Fruit fly (Drosophila melanogaster) whole organism, embryonic: ENCODE data around the gene Ero1L.

Experiments
- Asciz ChIP-seq: fragments of 200-800 bp; sonication (Bioruptor generic); optimal IDR thresholded peaks from 2 replicates; lab custom pipeline; 2017; ENCODE audit warnings: missing biosample characterization, mild to moderate bottlenecking, missing genetic modification characterization, missing genetic modification reagents
- Atf6 ChIP-seq: fragments of 200-800 bp; sonication (Bioruptor generic); IDR thresholded peaks from 2 replicates; pipeline ENCODE4 v1.3.6; 2022; ENCODE audit warnings: missing biosample characterization, missing genetic modification characterization
- BtbVII ChIP-seq: fragments of 200-800 bp; sonication (Bioruptor generic); optimal IDR thresholded peaks from 3 replicates; lab custom pipeline; 2017; ENCODE audit warnings: missing biosample characterization, mild to moderate bottlenecking, missing genetic modification characterization
- CG10209 ChIP-seq: fragments of 200-800 bp; sonication (Bioruptor generic); optimal IDR thresholded peaks from 3 replicates; lab custom pipeline; 2017; ENCODE audit warnings: missing biosample characterization, mild to moderate bottlenecking, missing genetic modification characterization, missing genetic modification reagents
- CG10565 ChIP-seq: fragments of 200-800 bp; sonication (Bioruptor generic); optimal IDR thresholded peaks from 3 replicates; lab custom pipeline; 2016; ENCODE audit warnings: missing biosample characterization, mild to moderate bottlenecking, missing genetic modification characterization
- CG12942 ChIP-seq: fragments of 200-800 bp; sonication (Bioruptor generic); optimal IDR thresholded peaks from 3 replicates; lab custom pipeline; 2016; ENCODE audit warnings: missing biosample characterization, missing genetic modification characterization
- CG13123 ChIP-seq: fragments of 200-800 bp; sonication (Bioruptor generic); optimal IDR thresholded peaks from 2 replicates; lab custom pipeline; 2016; ENCODE audit warnings: missing biosample characterization, missing genetic modification characterization
- CG13894 ChIP-seq: fragments of 200-800 bp; sonication (Bioruptor generic); optimal IDR thresholded peaks from 3 replicates; lab custom pipeline; 2018; ENCODE audit warnings: missing biosample characterization, mild to moderate bottlenecking, missing genetic modification characterization, moderate library complexity
- CG1647 ChIP-seq: fragments of 200-800 bp; sonication (Bioruptor generic); optimal IDR thresholded peaks from 3 replicates; lab custom pipeline; 2016; ENCODE audit warnings: missing biosample characterization, missing genetic modification characterization
- CG17186 ChIP-seq: fragments of 200-800 bp; sonication (Bioruptor generic); optimal IDR thresholded peaks from 3 replicates; lab custom pipeline; 2017; ENCODE audit warnings: missing biosample characterization, missing genetic modification reagents, missing genetic modification characterization
- CG18262 ChIP-seq: fragments of 200-800 bp; optimal IDR thresholded peaks from 3 replicates; lab custom pipeline; 2019; ENCODE audit warnings: missing biosample characterization, mild to moderate bottlenecking, missing genetic modification characterization, moderate library complexity
- CG1832 ChIP-seq: fragments of 200-800 bp; sonication (Bioruptor generic); optimal IDR thresholded peaks from 2 replicates; lab custom pipeline; 2017; ENCODE audit warnings: missing biosample characterization, mild to moderate bottlenecking, missing genetic modification characterization, inconsistent platforms
- CG2712 ChIP-seq: fragments of 200-800 bp; optimal IDR thresholded peaks from 3 replicates; lab custom pipeline; 2019; ENCODE audit warnings: missing biosample characterization, mild to moderate bottlenecking, missing genetic modification characterization, moderate library complexity
- CG2889 ChIP-seq: fragments of 200-800 bp; sonication (Bioruptor generic); IDR thresholded peaks from 3 replicates; pipeline ENCODE4 v1.3.6; 2022; ENCODE audit warnings: missing biosample characterization, missing genetic modification characterization
- CG31441 ChIP-seq: fragments of 200-800 bp; sonication (Bioruptor generic); IDR thresholded peaks from 2 replicates; pipeline ENCODE4 v1.3.6; 2022; ENCODE audit warnings: missing biosample characterization, missing genetic modification characterization
- CG32772 ChIP-seq: fragments of 200-800 bp; sonication (Bioruptor generic); IDR thresholded peaks from 2 replicates; pipeline ENCODE4 v1.3.6; 2022; ENCODE audit warnings: missing biosample characterization, missing genetic modification characterization
- CG3407 ChIP-seq: fragments of 200-800 bp; sonication (Bioruptor generic); optimal IDR thresholded peaks from 2 replicates; lab custom pipeline; 2018; ENCODE audit warnings: missing biosample characterization, mild to moderate bottlenecking, missing genetic modification characterization
- CG34376 ChIP-seq: fragments of 200-800 bp; sonication (Bioruptor generic); optimal IDR thresholded peaks from 2 replicates; lab custom pipeline; 2018; ENCODE audit warnings: missing biosample characterization, mild to moderate bottlenecking, missing genetic modification characterization
- CG4707 ChIP-seq: fragments of 200-800 bp; sonication (Bioruptor generic); optimal IDR thresholded peaks from 2 replicates; lab custom pipeline; 2018; ENCODE audit warnings: missing biosample characterization, mild to moderate bottlenecking, missing genetic modification characterization, moderate library complexity
- CG4820 ChIP-seq: fragments of 200-800 bp; sonication (Bioruptor generic); optimal IDR thresholded peaks from 3 replicates; lab custom pipeline; 2016; ENCODE audit warnings: missing biosample characterization, missing genetic modification characterization
- CG5245 ChIP-seq: fragments of 200-800 bp; sonication (Bioruptor generic); optimal IDR thresholded peaks from 3 replicates; lab custom pipeline; 2016; ENCODE audit warnings: missing biosample characterization, missing genetic modification characterization
- CG6813 ChIP-seq: fragments of 200-800 bp; sonication (Bioruptor generic); optimal IDR thresholded peaks from 2 replicates; lab custom pipeline; 2017; ENCODE audit warnings: missing biosample characterization, missing genetic modification characterization, mild to moderate bottlenecking, moderate library complexity, missing genetic modification reagents
- CG7987 ChIP-seq: fragments of 200-800 bp; sonication (Bioruptor generic); optimal IDR thresholded peaks from 2 replicates; lab custom pipeline; 2018; ENCODE audit warnings: missing biosample characterization, mild to moderate bottlenecking, missing genetic modification characterization, moderate library complexity
- CTCF ChIP-seq: fragments of 200-800 bp; sonication (Bioruptor generic); optimal IDR thresholded peaks from 2 replicates; lab custom pipeline; 2017; ENCODE audit warnings: missing biosample characterization, mild to moderate bottlenecking, missing genetic modification characterization, moderate library complexity
- Chrac-16 ChIP-seq: fragments of 200-800 bp; sonication (Bioruptor generic); optimal IDR thresholded peaks from 3 replicates; lab custom pipeline; 2016; ENCODE audit warnings: missing biosample characterization, missing genetic modification characterization
- CoRest ChIP-seq: fragments of 200-800 bp; sonication (Bioruptor generic); optimal IDR thresholded peaks from 3 replicates; lab custom pipeline; 2018; ENCODE audit warnings: missing biosample characterization, mild to moderate bottlenecking, missing genetic modification characterization, moderate library complexity
- CrebB ChIP-seq: fragments of 200-800 bp; sonication (Bioruptor generic); optimal IDR thresholded peaks from 3 replicates; lab custom pipeline; 2018; ENCODE audit warnings: missing biosample characterization, mild to moderate bottlenecking, missing genetic modification characterization
- Dek ChIP-seq: fragments of 200-800 bp; sonication (Bioruptor generic); optimal IDR thresholded peaks from 3 replicates; lab custom pipeline; 2019; ENCODE audit warnings: missing biosample characterization, mild to moderate bottlenecking, missing genetic modification characterization, moderate library complexity
- Dll ChIP-seq: fragments of 200-800 bp; sonication (Bioruptor generic); IDR thresholded peaks from 4 replicates; pipeline ENCODE4 v1.3.6; 2022; ENCODE audit warnings: missing biosample characterization, missing genetic modification characterization; ENCODE audit not compliant: partially characterized antibody
- Fer2 ChIP-seq: fragments of 200-800 bp; sonication (Bioruptor generic); optimal IDR thresholded peaks from 2 replicates; lab custom pipeline; 2018; ENCODE audit warnings: missing biosample characterization, mild to moderate bottlenecking, missing genetic modification characterization, moderate library complexity
- HmgD ChIP-seq: fragments of 200-800 bp; sonication (Bioruptor generic); optimal IDR thresholded peaks from 3 replicates; lab custom pipeline; 2016; ENCODE audit warnings: missing biosample characterization, missing genetic modification characterization
- Hr3 ChIP-seq: fragments of 200-800 bp; sonication (Bioruptor generic); optimal IDR thresholded peaks from 3 replicates; lab custom pipeline; 2016; ENCODE audit warnings: missing biosample characterization, missing genetic modification characterization
- Lpt ChIP-seq: fragments of >200 bp; optimal IDR thresholded peaks from 2 replicates; lab custom pipeline; 2018; ENCODE audit warnings: missing biosample characterization, missing genetic modification characterization
- MBD-R2 ChIP-seq: fragments of 200-800 bp; sonication (Bioruptor generic); IDR thresholded peaks from 2 replicates; pipeline ENCODE4 v1.3.6; 2022; ENCODE audit warnings: missing biosample characterization, missing genetic modification characterization
- Mad ChIP-seq: fragments of 200-800 bp; sonication (Bioruptor generic); optimal IDR thresholded peaks from 2 replicates; lab custom pipeline; 2016; ENCODE audit warnings: missing biosample characterization, missing genetic modification characterization
- Mrtf ChIP-seq: fragments of 200-800 bp; sonication (Bioruptor generic); IDR thresholded peaks from 3 replicates; pipeline ENCODE4 v1.3.6; 2022; ENCODE audit warnings: missing biosample characterization, missing genetic modification characterization
- Nf-YA ChIP-seq: fragments of 200-800 bp; sonication (Bioruptor generic); IDR thresholded peaks from 2 replicates; pipeline ENCODE4 v1.3.6; 2022; ENCODE audit warnings: missing biosample characterization, missing genetic modification characterization
- Spps ChIP-seq: fragments of 200-800 bp; sonication (Bioruptor generic); optimal IDR thresholded peaks from 2 replicates; lab custom pipeline; 2018; ENCODE audit warnings: missing biosample characterization, mild to moderate bottlenecking, missing genetic modification characterization
- Taf1 ChIP-seq: fragments of 200-800 bp; sonication (Bioruptor generic); IDR thresholded peaks from 2 replicates; pipeline ENCODE4 v1.3.6; 2022; ENCODE audit warnings: missing biosample characterization, missing genetic modification characterization
- Trl ChIP-seq, 3 experiments: fragments of >200 bp in 2 of 3; fragments of 200-800 bp in 1 of 3; sonication (Bioruptor generic) in 1 of 3; optimal IDR thresholded peaks; 2 replicates in 1 of 3; 3 replicates in 2 of 3; lab custom pipeline; 2016 to 2017; ENCODE audit warnings: missing biosample characterization in 1 of 3, missing genetic modification characterization in 1 of 3
- fd64A ChIP-seq: fragments of 200-800 bp; sonication (Bioruptor generic); optimal IDR thresholded peaks from 3 replicates; lab custom pipeline; 2018; ENCODE audit warnings: missing biosample characterization, mild to moderate bottlenecking, missing genetic modification characterization
- lilli ChIP-seq: fragments of 200-800 bp; sonication (Bioruptor generic); optimal IDR thresholded peaks from 3 replicates; lab custom pipeline; 2016; ENCODE audit warnings: missing biosample characterization, missing genetic modification characterization
- otp ChIP-seq: fragments of 200-800 bp; sonication (Bioruptor generic); IDR thresholded peaks from 3 replicates; pipeline ENCODE4, ENCODE4 v1.3.6; 2022; ENCODE audit warnings: missing biosample characterization, missing genetic modification characterization
- pita ChIP-seq: fragments of 200-800 bp; sonication (Bioruptor generic); optimal IDR thresholded peaks from 2 replicates; lab custom pipeline; 2017; ENCODE audit warnings: missing biosample characterization, mild to moderate bottlenecking, missing genetic modification characterization
- row ChIP-seq: fragments of 200-800 bp; sonication (Bioruptor generic); IDR thresholded peaks from 3 replicates; pipeline ENCODE4 v1.3.6; 2022; ENCODE audit warnings: missing biosample characterization, missing genetic modification characterization
- sens-2 ChIP-seq: fragments of 200-800 bp; sonication (Bioruptor generic); IDR thresholded peaks from 2 replicates; pipeline ENCODE4 v1.3.6; 2022; ENCODE audit warnings: missing biosample characterization, missing genetic modification characterization
- trh ChIP-seq: fragments of 200-800 bp; sonication (Bioruptor generic); optimal IDR thresholded peaks from 2 replicates; lab custom pipeline; 2016; ENCODE audit warnings: missing biosample characterization, missing genetic modification characterization
- tx ChIP-seq: fragments of 200-800 bp; sonication (Bioruptor generic); optimal IDR thresholded peaks from 2 replicates; lab custom pipeline; 2016; ENCODE audit warnings: missing biosample characterization, missing genetic modification characterization
- wor ChIP-seq: fragments of 200-800 bp; sonication (Bioruptor generic); IDR thresholded peaks from 2 replicates; pipeline ENCODE4 v1.3.6; 2022; ENCODE audit warnings: missing biosample characterization, missing genetic modification characterization
- zen2 ChIP-seq: fragments of 200-800 bp; sonication (Bioruptor generic); IDR thresholded peaks from 3 replicates; pipeline ENCODE4 v1.3.6; 2022; ENCODE audit warnings: missing biosample characterization, missing genetic modification characterization; ENCODE audit not compliant: partially characterized antibody

Gene Ero1L

dm6 chr3L:4138804-4139521 lies 31.2 kb upstream of the Ero1L start, which contains the start of the genes Rop and Ras64B (continued):
- TF ChIP-seq CoRest (tag; lab: Kevin White, UChicago) (peak; percentile 15), CG34376 (GFP tag; lab: Kevin White, UChicago) (peak; percentile 65), CG4707 (GFP tag; lab: Kevin White, UChicago) (no peak), Chrac-16 (no peak), Taf1 (GFP tag; lab: Robert Waterston, UW) (no peak), CG1832 (no peak), otp (GFP tag; lab: Robert Waterston, UW) (0 out of 3 replicates have a peak, but pooled peaks have one; percentile 10), CG2712 (peak; percentile 51), zen2 (GFP tag; lab: Robert Waterston, UW) (no peak; the same call in 1 of the 3 replicates), HmgD (GFP tag; lab: Kevin White, UChicago) (peak; percentile 75), CG31441 (GFP tag; lab: Robert Waterston, UW) (peak; percentile 30; the same call in 1 of the 2 replicates), Fer2 (no peak), CG12942 (no peak), CG13894 (tag; lab: Kevin White, UChicago) (peak; percentile 41), CTCF (GFP tag; lab: Kevin White, UChicago) (peak; percentile 29), row (GFP tag; lab: Robert Waterston, UW) (peak; percentile 39; the same call in 1 of the 3 replicates), wor (GFP tag; lab: Robert Waterston, UW) (no peak), MBD-R2 (peak; percentile 84), CG1647 (peak; percentile 11), CG10209 (GFP tag; lab: Kevin White, UChicago) (no peak), CrebB (tag; lab: Kevin White, UChicago) (peak; percentile 15), CG32772 (GFP tag; lab: Robert Waterston, UW) (no peak; the same call in 1 of the 2 replicates), Atf6 (GFP tag; lab: Robert Waterston, UW) (no peak), CG2889 (GFP tag; lab: Robert Waterston, UW) (no peak), CG5245 (GFP tag; lab: Kevin White, UChicago) (no peak), CG7987 (GFP tag; lab: Kevin White, UChicago) (peak; percentile 32), Nf-YA (GFP tag; lab: Robert Waterston, UW) (no peak), lilli (peak; percentile 46), trh (GFP tag; lab: Kevin White, UChicago) (no peak), Dek (tag; lab: Kevin White, UChicago) (peak; percentile 43), Trl (optimal IDR thresholded peaks at IDR 0.05; lab: Kevin White, UChicago) (no peak), Trl (GFP tag; optimal IDR thresholded peaks at IDR 0.05; lab: Kevin White, UChicago) (peak; percentile 10), Mrtf (GFP tag; lab: Robert Waterston, UW) (no peak), CG10565 (no peak), CG6813 (GFP tag; lab: Kevin White, UChicago) (no peak), CG18262 (tag; lab: Kevin White, UChicago) (peak; percentile 15), CG17186 (GFP tag; lab: Kevin White, UChicago) (peak; percentile 83), CG4820 (GFP tag; lab: Kevin White, UChicago) (no peak), Mad (GFP tag; lab: Kevin White, UChicago) (no peak), Lpt (GFP tag; lab: Kevin White, UChicago) (no peak), CG13123 (GFP tag; lab: Kevin White, UChicago) (no peak), Dll (GFP tag; lab: Robert Waterston, UW) (peak; percentile 81), tx (GFP tag; lab: Kevin White, UChicago) (no peak), Hr3 (GFP tag; lab: Kevin White, UChicago) (no peak), Asciz (GFP tag; lab: Kevin White, UChicago) (no peak), fd64A (GFP tag; lab: Kevin White, UChicago) (no peak), pita (GFP tag; lab: Kevin White, UChicago) (peak; percentile 71), Spps (tag; lab: Kevin White, UChicago) (no peak), sens-2 (no peak), BtbVII (GFP tag; lab: Kevin White, UChicago) (no peak), CG3407 (GFP tag; lab: Kevin White, UChicago) (no peak)
